Worm (Caenorhabditis elegans): ENCODE measurements around the gene Y82E9BL.5.

The Y82E9BL.5 gene

DNA sequence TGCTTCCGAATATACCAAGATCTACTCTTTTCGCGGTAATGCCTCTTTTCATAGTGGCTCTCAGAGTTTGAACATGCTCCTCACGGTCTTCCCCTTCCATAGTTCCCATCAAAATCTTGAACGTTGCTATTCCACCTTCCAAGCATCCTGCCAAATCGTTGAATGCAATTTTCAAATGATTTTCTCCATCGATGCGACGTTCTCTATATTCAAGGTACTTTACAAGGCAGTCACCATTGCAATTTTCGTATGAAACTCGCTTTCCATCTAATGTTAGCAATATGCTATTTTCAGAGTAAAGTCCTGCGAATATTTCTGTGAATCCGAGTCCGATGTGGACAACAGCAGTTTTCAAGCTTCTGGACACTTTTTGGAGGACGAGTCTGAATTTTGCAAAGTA is 33.2 kb downstream of the Y82E9BL.5 start:
- no peak for TF ChIP-seq ceh-39 (tag; optimal IDR thresholded peaks at IDR 0.05)
- no peak for TF ChIP-seq mls-2 (tag; optimal IDR thresholded peaks at IDR 0.05)
- TF ChIP-seq tbx-8 (GFP tag; optimal IDR thresholded peaks at IDR 0.05) = no peak
- no peak for TF ChIP-seq hlh-1 (tag; optimal IDR thresholded peaks at IDR 0.05)
- no peak for TF ChIP-seq elt-3 (tag; optimal IDR thresholded peaks at IDR 0.05)
- TF ChIP-seq lin-32 (GFP tag; optimal IDR thresholded peaks at IDR 0.05) = no peak
- no peak for TF ChIP-seq pha-4 (tag; optimal IDR thresholded peaks at IDR 0.05)
- no peak for TF ChIP-seq drap-1 (GFP tag; optimal IDR thresholded peaks at IDR 0.05)
- TF ChIP-seq bed-3 (GFP tag; optimal IDR thresholded peaks at IDR 0.05) = no peak
- no peak for TF ChIP-seq M03D4.4 (tag; optimal IDR thresholded peaks at IDR 0.05)
- TF ChIP-seq ceh-43 (GFP tag; optimal IDR thresholded peaks at IDR 0.05) = no peak
- no peak for TF ChIP-seq ham-2 (GFP tag; optimal IDR thresholded peaks at IDR 0.05)
- TF ChIP-seq blmp-1 (tag; optimal IDR thresholded peaks at IDR 0.05) = no peak
- no peak for TF ChIP-seq zip-8 (tag; optimal IDR thresholded peaks at IDR 0.05)
- no peak for TF ChIP-seq nhr-12 (tag; optimal IDR thresholded peaks at IDR 0.05)
- no peak for TF ChIP-seq sem-2 (GFP tag; optimal IDR thresholded peaks at IDR 0.05)
- TF ChIP-seq nhr-237 (tag; optimal IDR thresholded peaks at IDR 0.05) = no peak
- no peak for TF ChIP-seq lsy-2 (tag; optimal IDR thresholded peaks at IDR 0.05)
- TF ChIP-seq mab-5 (tag; optimal IDR thresholded peaks at IDR 0.05) = no peak
- TF ChIP-seq unc-39 (tag; optimal IDR thresholded peaks at IDR 0.05) = no peak

DNA sequence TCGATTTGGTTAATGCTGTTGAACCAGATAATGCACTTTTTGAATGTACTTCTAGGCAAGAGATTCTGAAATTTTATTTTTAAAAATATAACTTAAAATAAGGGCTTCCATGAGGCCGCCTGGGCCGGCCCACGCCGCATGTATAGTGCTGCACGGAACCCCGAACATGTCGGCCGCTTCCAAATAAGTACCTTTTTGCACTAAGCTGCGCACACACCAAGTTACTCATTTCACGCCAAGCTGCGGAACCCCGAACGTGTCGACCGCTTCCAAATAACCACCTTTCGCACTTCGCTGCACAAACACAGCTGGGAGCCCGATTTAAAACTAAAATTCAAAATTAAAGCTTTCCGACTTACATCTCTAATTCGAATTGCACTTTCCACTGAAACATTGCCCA is 36.1 kb downstream of the Y82E9BL.5 start:
- TF ChIP-seq nhr-12 (tag; optimal IDR thresholded peaks at IDR 0.05) (no peak), mab-5 (tag; optimal IDR thresholded peaks at IDR 0.05) (no peak), flh-1 (GFP tag; optimal IDR thresholded peaks at IDR 0.05) (no peak), unc-39 (tag; optimal IDR thresholded peaks at IDR 0.05) (no peak), tbx-8 (GFP tag; optimal IDR thresholded peaks at IDR 0.05) (no peak), lin-32 (GFP tag; optimal IDR thresholded peaks at IDR 0.05) (no peak), mep-1 (tag; optimal IDR thresholded peaks at IDR 0.05) (no peak), ceh-43 (GFP tag; optimal IDR thresholded peaks at IDR 0.05) (no peak), ces-1 (GFP tag; optimal IDR thresholded peaks at IDR 0.05) (no peak), ztf-11 (tag; optimal IDR thresholded peaks at IDR 0.05) (no peak), drap-1 (GFP tag; optimal IDR thresholded peaks at IDR 0.05) (no peak), hlh-1 (tag; optimal IDR thresholded peaks at IDR 0.05) (no peak), M03D4.4 (tag; optimal IDR thresholded peaks at IDR 0.05) (no peak), pha-4 (tag; optimal IDR thresholded peaks at IDR 0.05) (no peak), bed-3 (GFP tag; optimal IDR thresholded peaks at IDR 0.05) (no peak), ceh-39 (tag; optimal IDR thresholded peaks at IDR 0.05) (no peak)

DNA sequence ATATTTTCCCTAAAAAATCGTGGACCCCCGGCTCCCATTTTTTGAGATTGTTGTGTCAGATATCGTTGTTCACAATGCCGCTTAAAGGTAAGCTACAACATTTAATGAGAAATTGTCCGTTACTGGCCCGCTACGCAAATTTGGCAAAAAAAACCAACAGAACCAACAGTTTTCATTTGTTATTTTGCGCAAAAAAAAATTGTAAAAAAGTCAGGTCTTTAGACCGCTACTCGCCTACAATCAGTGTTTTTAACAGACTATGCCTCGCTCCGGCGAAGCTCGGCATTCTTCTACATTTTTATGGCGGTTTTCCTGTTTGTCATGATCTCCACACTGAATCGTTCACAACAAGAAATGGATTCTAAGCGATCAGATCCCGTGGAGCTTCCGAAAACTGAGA is 38.6 kb downstream of the Y82E9BL.5 start, which contains the start of gene Y82E9BL.12:
Y82E9BL.12 (plus strand) TSS at position 301 of the 400 bp plus-strand sequence.
- no peak for TF ChIP-seq cnd-1 (tag; optimal IDR thresholded peaks at IDR 0.05)
- no peak for TF ChIP-seq hlh-1 (tag; optimal IDR thresholded peaks at IDR 0.05)
- TF ChIP-seq sem-2 (GFP tag; optimal IDR thresholded peaks at IDR 0.05) = no peak
- TF ChIP-seq blmp-1 (tag; optimal IDR thresholded peaks at IDR 0.05) = no peak
- no peak for TF ChIP-seq elt-3 (tag; optimal IDR thresholded peaks at IDR 0.05)
- TF ChIP-seq ceh-83 (GFP tag; optimal IDR thresholded peaks at IDR 0.05) = no peak
- no peak for TF ChIP-seq pha-4 (tag; optimal IDR thresholded peaks at IDR 0.05)
- TF ChIP-seq nhr-237 (tag; optimal IDR thresholded peaks at IDR 0.05) = no peak
- no peak for TF ChIP-seq nhr-12 (tag; optimal IDR thresholded peaks at IDR 0.05)
- no peak for TF ChIP-seq ces-1 (GFP tag; optimal IDR thresholded peaks at IDR 0.05)
- TF ChIP-seq M03D4.4 (tag; optimal IDR thresholded peaks at IDR 0.05) = no peak
- TF ChIP-seq zip-8 (tag; optimal IDR thresholded peaks at IDR 0.05) = no peak
- no peak for TF ChIP-seq nhr-2 (tag; optimal IDR thresholded peaks at IDR 0.05)

DNA sequence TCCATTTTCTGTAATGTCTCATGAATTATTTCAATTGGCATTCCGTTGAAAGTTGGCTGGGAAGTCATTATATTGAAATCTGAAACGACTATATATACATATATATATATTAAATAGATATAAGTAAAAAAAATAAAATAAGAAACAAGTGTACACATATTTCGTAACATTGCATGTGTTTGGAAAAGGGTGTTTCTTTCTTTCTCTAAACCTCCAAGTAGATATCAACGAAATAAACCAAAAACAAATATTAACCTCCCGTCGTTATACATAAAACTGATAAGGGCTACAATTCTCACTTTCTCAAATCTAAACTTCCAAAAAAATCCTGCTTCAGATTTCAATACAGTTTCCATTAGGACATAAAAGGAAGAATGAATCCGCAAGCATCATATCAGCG is 39.2 kb downstream of the Y82E9BL.5 start, which contains the start of gene fbxa-79:
fbxa-79 (minus strand) TSS at position 86 of the 400 bp plus-strand sequence.
- TF ChIP-seq tbx-8 (GFP tag; optimal IDR thresholded peaks at IDR 0.05) (no peak), unc-39 (tag; optimal IDR thresholded peaks at IDR 0.05) (no peak), bed-3 (GFP tag; optimal IDR thresholded peaks at IDR 0.05) (no peak), nhr-237 (tag; optimal IDR thresholded peaks at IDR 0.05) (no peak)

DNA sequence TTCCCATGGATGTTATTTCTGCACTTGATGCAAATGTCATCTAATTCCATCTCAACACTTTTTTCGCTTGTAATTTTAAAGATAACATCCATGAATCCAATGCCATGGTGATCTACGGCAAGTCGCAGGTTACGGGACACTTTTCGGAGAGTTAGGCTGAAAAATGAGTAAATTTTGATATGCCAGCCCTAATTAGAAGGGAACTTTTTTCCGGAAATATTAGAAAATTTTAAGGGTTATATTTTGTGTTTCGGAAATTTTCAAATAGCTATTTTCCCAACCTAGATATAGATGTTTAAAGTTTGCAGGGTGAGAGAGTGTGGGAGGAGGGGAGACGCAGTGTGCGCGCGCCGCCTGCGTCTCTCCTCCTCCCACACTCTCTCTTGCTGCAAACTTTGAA is 40.1 kb downstream of the Y82E9BL.5 start:
- TF ChIP-seq M03D4.4 (tag; optimal IDR thresholded peaks at IDR 0.05) (no peak), lin-13 (tag; optimal IDR thresholded peaks at IDR 0.05) (no peak), nhr-2 (tag; optimal IDR thresholded peaks at IDR 0.05) (no peak), sptf-1 (tag; optimal IDR thresholded peaks at IDR 0.05) (no peak), blmp-1 (tag; optimal IDR thresholded peaks at IDR 0.05) (no peak), unc-39 (tag; optimal IDR thresholded peaks at IDR 0.05) (no peak), ceh-83 (GFP tag; optimal IDR thresholded peaks at IDR 0.05) (no peak), unc-62 (GFP tag; optimal IDR thresholded peaks at IDR 0.05) (no peak), drap-1 (GFP tag; optimal IDR thresholded peaks at IDR 0.05) (no peak), flh-1 (GFP tag; optimal IDR thresholded peaks at IDR 0.05) (no peak), mab-5 (tag; optimal IDR thresholded peaks at IDR 0.05) (no peak), bed-3 (GFP tag; optimal IDR thresholded peaks at IDR 0.05) (no peak), snpc-4 (tag; optimal IDR thresholded peaks at IDR 0.05) (no peak), lsy-2 (tag; optimal IDR thresholded peaks at IDR 0.05) (no peak), mep-1 (tag; optimal IDR thresholded peaks at IDR 0.05) (no peak), unc-120 (tag; optimal IDR thresholded peaks at IDR 0.05; ENCODE audit: poor library complexity, severe bottlenecking) (no peak), sem-2 (GFP tag; optimal IDR thresholded peaks at IDR 0.05) (no peak), ceh-43 (GFP tag; optimal IDR thresholded peaks at IDR 0.05) (no peak), elt-3 (tag; optimal IDR thresholded peaks at IDR 0.05) (no peak), ces-1 (GFP tag; optimal IDR thresholded peaks at IDR 0.05) (no peak)

Data from whole organism, mixed stage, embryonic.